Fruit fly (Drosophila melanogaster) S2 (cell line): ENCODE measurements around the gene dgt2.

Source experiments
- CG8478 ChIP-seq: fragments of >200 bp; optimal IDR thresholded peaks from 2 replicates; lab custom pipeline; 2018
- CTCF ChIP-seq, 2 experiments: fragments of >200 bp; optimal IDR thresholded peaks; 2 replicates each; lab custom pipeline; 2018

The dgt2 gene

dm6 chr2L:12011682-12012655 is 22.2 kb downstream of the dgt2 start:
- peak in 1 of 2 experiments; percentile 46 for TF ChIP-seq CTCF (optimal IDR thresholded peaks at IDR 0.05; lab: Kevin White, UChicago)
- TF ChIP-seq CG8478 (lab: Kevin White, UChicago): no peak

- TF ChIP-seq CG8478 (lab: Kevin White, UChicago) (no peak), CTCF (optimal IDR thresholded peaks at IDR 0.05; lab: Kevin White, UChicago) (no peak)
These were observed 23.5 kb downstream of the dgt2 start for dm6 chr2L:12013243-12013642.

- no peak for TF ChIP-seq CG8478 (lab: Kevin White, UChicago)
- TF ChIP-seq CTCF (optimal IDR thresholded peaks at IDR 0.05; lab: Kevin White, UChicago): no peak
These were observed 24.1 kb downstream of the dgt2 start for dm6 chr2L:12013741-12014393.

- TF ChIP-seq CTCF (optimal IDR thresholded peaks at IDR 0.05; lab: Kevin White, UChicago) (no peak), CG8478 (lab: Kevin White, UChicago) (no peak)
These were observed 31.0 kb downstream of the dgt2 start, which contains the start of gene Wdr81 for dm6 chr2L:12020735-12021134. Gene Wdr81 (minus strand): TSS chr2L:12020960.

- no peak for TF ChIP-seq CTCF (optimal IDR thresholded peaks at IDR 0.05; lab: Kevin White, UChicago)
These were observed 31.5 kb downstream of the dgt2 start for dm6 chr2L:12021193-12021592.

- TF ChIP-seq CTCF (optimal IDR thresholded peaks at IDR 0.05; lab: Kevin White, UChicago): no peak
- no peak for TF ChIP-seq CG8478 (lab: Kevin White, UChicago)
These were observed 34.4 kb downstream of the dgt2 start for dm6 chr2L:12024104-12024503.

- TF ChIP-seq CTCF (optimal IDR thresholded peaks at IDR 0.05; lab: Kevin White, UChicago): no peak
- TF ChIP-seq CG8478 (lab: Kevin White, UChicago): no peak
These were observed 35.8 kb downstream of the dgt2 start for dm6 chr2L:12025505-12025904.

- no peak for TF ChIP-seq CTCF (optimal IDR thresholded peaks at IDR 0.05; lab: Kevin White, UChicago)
These were observed 37.0 kb downstream of the dgt2 start for dm6 chr2L:12026458-12027431.

- TF ChIP-seq CTCF (optimal IDR thresholded peaks at IDR 0.05; lab: Kevin White, UChicago) (no peak), CG8478 (lab: Kevin White, UChicago) (no peak)
These were observed 37.7 kb downstream of the dgt2 start, which contains the start of gene dmGlut for dm6 chr2L:12027435-12027834. Gene dmGlut (plus strand): TSS chr2L:12027438.

dm6 chr2L:12028102-12028501 is 38.4 kb downstream of the dgt2 start:
- TF ChIP-seq CG8478 (lab: Kevin White, UChicago): no peak
- TF ChIP-seq CTCF (optimal IDR thresholded peaks at IDR 0.05; lab: Kevin White, UChicago): no peak

- TF ChIP-seq CG8478 (lab: Kevin White, UChicago): no peak
- TF ChIP-seq CTCF (optimal IDR thresholded peaks at IDR 0.05; lab: Kevin White, UChicago): no peak
These were observed 39.1 kb downstream of the dgt2 start for dm6 chr2L:12028808-12029207.

dm6 chr2L:12029594-12030197 is 40.0 kb downstream of the dgt2 start:
- no peak for TF ChIP-seq CTCF (optimal IDR thresholded peaks at IDR 0.05; lab: Kevin White, UChicago)
- no peak for TF ChIP-seq CG8478 (lab: Kevin White, UChicago)

dm6 chr2L:12030552-12031131 is 40.9 kb downstream of the dgt2 start:
- TF ChIP-seq CTCF (optimal IDR thresholded peaks at IDR 0.05; lab: Kevin White, UChicago): no peak
- TF ChIP-seq CG8478 (lab: Kevin White, UChicago): no peak
